Worm (Caenorhabditis elegans) whole organism, L3 larva: ENCODE data around the gene kin-29.

Source experiments
- ZK546.5 ChIP-seq: sonication (generic microtip); optimal IDR thresholded peaks from 2 replicates; lab custom pipeline; 2017; ENCODE audit warnings: missing biosample characterization, missing genetic modification characterization
- aly-2 ChIP-seq: fragments of 150-350 bp; optimal IDR thresholded peaks from 2 replicates; lab custom pipeline; 2014; ENCODE audit warnings: missing biosample characterization, missing genetic modification characterization
- ama-1 ChIP-seq: fragments of 150-350 bp; optimal IDR thresholded peaks from 2 replicates; lab custom pipeline; 2018
- ceh-28 ChIP-seq: fragments of 150-350 bp; optimal IDR thresholded peaks from 2 replicates; lab custom pipeline; 2014; ENCODE audit warnings: missing biosample characterization, missing genetic modification reagents, missing genetic modification characterization
- ceh-9 ChIP-seq: sonication (generic microtip); optimal IDR thresholded peaks from 2 replicates; lab custom pipeline; 2018; ENCODE audit warnings: missing biosample characterization, missing genetic modification characterization
- daf-12 ChIP-seq: fragments of 150-350 bp; optimal IDR thresholded peaks from 2 replicates; lab custom pipeline; 2014; ENCODE audit warnings: missing biosample characterization, missing genetic modification reagents, missing genetic modification characterization
- egl-27 ChIP-seq: sonication (generic microtip); optimal IDR thresholded peaks from 4 replicates; lab custom pipeline; 2017; ENCODE audit warnings: missing biosample characterization, missing genetic modification reagents, missing genetic modification characterization
- elt-1 ChIP-seq: fragments of 150-350 bp; optimal IDR thresholded peaks from 2 replicates; lab custom pipeline; 2014; ENCODE audit warnings: missing biosample characterization, missing genetic modification characterization
- elt-2 ChIP-seq: sonication (generic microtip); optimal IDR thresholded peaks from 2 replicates; lab custom pipeline; 2016; ENCODE audit warnings: missing genetic modification reagents, mild to moderate bottlenecking, missing genetic modification characterization, missing compliant biosample characterization
- elt-3 ChIP-seq, 3 experiments: fragments of 150-350 bp in 1 of 3; sonication (generic microtip) in 2 of 3; optimal IDR thresholded peaks; 2 replicates in 2 of 3; 4 replicates in 1 of 3; lab custom pipeline; 2014 to 2017; ENCODE audit warnings: missing biosample characterization in 3 of 3, missing genetic modification characterization in 3 of 3
- eor-1 ChIP-seq, 2 experiments: fragments of 150-350 bp; optimal IDR thresholded peaks; 2 replicates each; lab custom pipeline; 2014 to 2018; ENCODE audit warnings: missing biosample characterization in 2 of 2, missing genetic modification characterization in 2 of 2
- fkh-2 ChIP-seq: fragments of 150-350 bp; optimal IDR thresholded peaks from 2 replicates; lab custom pipeline; 2014; ENCODE audit warnings: missing biosample characterization, missing genetic modification reagents, missing genetic modification characterization
- hmg-11 ChIP-seq: sonication (generic microtip); optimal IDR thresholded peaks from 2 replicates; lab custom pipeline; 2016; ENCODE audit warnings: missing genetic modification characterization, missing compliant biosample characterization
- jun-1 ChIP-seq: fragments of 150-350 bp; optimal IDR thresholded peaks from 2 replicates; lab custom pipeline; 2014; ENCODE audit warnings: missing biosample characterization, missing genetic modification reagents, missing genetic modification characterization
- lin-15B ChIP-seq: fragments of 150-350 bp; optimal IDR thresholded peaks from 2 replicates; lab custom pipeline; 2014; ENCODE audit warnings: missing biosample characterization, missing genetic modification characterization
- lin-39 ChIP-seq: fragments of 150-350 bp; optimal IDR thresholded peaks from 2 replicates; lab custom pipeline; 2018; ENCODE audit warnings: missing biosample characterization, missing genetic modification reagents, missing genetic modification characterization
- lsy-12 ChIP-seq: sonication (generic microtip); optimal IDR thresholded peaks from 2 replicates; lab custom pipeline; 2016; ENCODE audit warnings: mild to moderate bottlenecking, missing genetic modification characterization, missing compliant biosample characterization
- mml-1 ChIP-seq: fragments of 150-350 bp; sonication (generic microtip); optimal IDR thresholded peaks from 3 replicates; lab custom pipeline; 2014; ENCODE audit warnings: missing biosample characterization, missing genetic modification characterization
- nfya-1 ChIP-seq: sonication (generic microtip); optimal IDR thresholded peaks from 2 replicates; lab custom pipeline; 2017; ENCODE audit warnings: missing genetic modification characterization, mild to moderate bottlenecking, missing compliant biosample characterization, antibody characterized with exemption, moderate library complexity; ENCODE audit not compliant: insufficient read depth
- nhr-12 ChIP-seq: fragments of 150-350 bp; optimal IDR thresholded peaks from 2 replicates; lab custom pipeline; 2014; ENCODE audit warnings: missing biosample characterization, missing genetic modification characterization
- nhr-23 ChIP-seq: fragments of 150-350 bp; optimal IDR thresholded peaks from 2 replicates; lab custom pipeline; 2014; ENCODE audit warnings: missing biosample characterization, missing genetic modification reagents, missing genetic modification characterization
- nhr-237 ChIP-seq: fragments of 150-350 bp; optimal IDR thresholded peaks from 2 replicates; lab custom pipeline; 2014; ENCODE audit warnings: missing biosample characterization, missing genetic modification characterization
- nhr-25 ChIP-seq: sonication (generic microtip); optimal IDR thresholded peaks from 2 replicates; lab custom pipeline; 2017; ENCODE audit warnings: missing biosample characterization, missing genetic modification characterization
- nhr-28 ChIP-seq: fragments of 150-350 bp; optimal IDR thresholded peaks from 2 replicates; lab custom pipeline; 2014; ENCODE audit warnings: missing biosample characterization, missing genetic modification characterization
- nhr-43 ChIP-seq: sonication (generic microtip); optimal IDR thresholded peaks from 2 replicates; lab custom pipeline; 2016; ENCODE audit warnings: mild to moderate bottlenecking, missing genetic modification characterization, missing compliant biosample characterization; ENCODE audit not compliant: poor library complexity, severe bottlenecking
- nhr-67 ChIP-seq: fragments of 150-350 bp; optimal IDR thresholded peaks from 2 replicates; lab custom pipeline; 2014; ENCODE audit warnings: missing biosample characterization, missing genetic modification characterization
- nhr-76 ChIP-seq: fragments of 150-350 bp; sonication (generic microtip); optimal IDR thresholded peaks from 5 replicates; lab custom pipeline; 2014; ENCODE audit warnings: missing biosample characterization, missing genetic modification characterization
- nhr-77 ChIP-seq: fragments of 150-350 bp; optimal IDR thresholded peaks from 2 replicates; lab custom pipeline; 2014; ENCODE audit warnings: missing biosample characterization, missing genetic modification characterization
- pha-4 ChIP-seq: fragments of 150-350 bp; optimal IDR thresholded peaks from 2 replicates; lab custom pipeline; 2014; ENCODE audit warnings: missing biosample characterization, missing genetic modification reagents, missing genetic modification characterization
- pqm-1 ChIP-seq: fragments of 150-350 bp; optimal IDR thresholded peaks from 2 replicates; lab custom pipeline; 2017; ENCODE audit warnings: missing biosample characterization, missing genetic modification characterization, inconsistent platforms
- sea-2 ChIP-seq: fragments of 150-350 bp; sonication (generic microtip); optimal IDR thresholded peaks from 4 replicates; lab custom pipeline; 2014; ENCODE audit warnings: missing biosample characterization, missing genetic modification reagents, missing genetic modification characterization
- skn-1 ChIP-seq: fragments of 150-350 bp; optimal IDR thresholded peaks from 2 replicates; lab custom pipeline; 2014; ENCODE audit warnings: missing biosample characterization, missing genetic modification characterization
- snpc-4 ChIP-seq: fragments of 150-350 bp; optimal IDR thresholded peaks from 2 replicates; lab custom pipeline; 2014; ENCODE audit warnings: missing biosample characterization, missing genetic modification characterization
- tbx-2 ChIP-seq: sonication (generic microtip); optimal IDR thresholded peaks from 2 replicates; lab custom pipeline; 2016; ENCODE audit warnings: mild to moderate bottlenecking, missing genetic modification characterization, missing compliant biosample characterization
- unc-39 ChIP-seq: sonication (generic microtip); optimal IDR thresholded peaks from 4 replicates; lab custom pipeline; 2017; ENCODE audit warnings: missing biosample characterization, missing genetic modification characterization
- unc-62 ChIP-seq: fragments of 150-350 bp; sonication (generic microtip); optimal IDR thresholded peaks from 4 replicates; lab custom pipeline; 2014; ENCODE audit warnings: missing biosample characterization, missing genetic modification reagents, missing genetic modification characterization
- zag-1 ChIP-seq: fragments of 150-350 bp; optimal IDR thresholded peaks from 2 replicates; lab custom pipeline; 2014; ENCODE audit warnings: missing biosample characterization, missing genetic modification characterization
- ztf-11 ChIP-seq: fragments of 150-350 bp; optimal IDR thresholded peaks from 2 replicates; lab custom pipeline; 2014; ENCODE audit warnings: missing biosample characterization, missing genetic modification characterization
- ztf-4 ChIP-seq: fragments of 150-350 bp; optimal IDR thresholded peaks from 2 replicates; lab custom pipeline; 2014; ENCODE audit warnings: missing biosample characterization, missing genetic modification characterization

The kin-29 gene

ce11 chrX:2819747-2820146 lies 32.5 kb downstream of the kin-29 start:
- TF ChIP-seq nhr-43 (tag; lab: Kevin White, UChicago) = no peak
- no peak for TF ChIP-seq zag-1 (tag; lab: Kevin White, UChicago)
- TF ChIP-seq snpc-4 (tag; lab: Kevin White, UChicago) = no peak
- no peak for TF ChIP-seq sea-2 (GFP tag; lab: Kevin White, UChicago)
- no peak for TF ChIP-seq skn-1 (tag; lab: Kevin White, UChicago)
- no peak for TF ChIP-seq aly-2 (tag; lab: Kevin White, UChicago)
- TF ChIP-seq ztf-11 = no peak
- TF ChIP-seq pqm-1 (tag; lab: Kevin White, UChicago) = no peak
- no peak for TF ChIP-seq ama-1
- no peak for TF ChIP-seq elt-3 (tag; optimal IDR thresholded peaks at IDR 0.05; lab: Kevin White, UChicago)
- TF ChIP-seq tbx-2 (tag; lab: Kevin White, UChicago) = no peak
- no peak for TF ChIP-seq nhr-23 (tag; lab: Kevin White, UChicago)
- no peak for TF ChIP-seq lin-15B (tag; lab: Kevin White, UChicago)
- TF ChIP-seq elt-1 (tag; lab: Kevin White, UChicago) = no peak
- TF ChIP-seq mml-1 (tag; lab: Kevin White, UChicago) = no peak
- TF ChIP-seq nhr-28 = no peak
- TF ChIP-seq eor-1 (tag; optimal IDR thresholded peaks at IDR 0.05; lab: Kevin White, UChicago) = no peak

DNA sequence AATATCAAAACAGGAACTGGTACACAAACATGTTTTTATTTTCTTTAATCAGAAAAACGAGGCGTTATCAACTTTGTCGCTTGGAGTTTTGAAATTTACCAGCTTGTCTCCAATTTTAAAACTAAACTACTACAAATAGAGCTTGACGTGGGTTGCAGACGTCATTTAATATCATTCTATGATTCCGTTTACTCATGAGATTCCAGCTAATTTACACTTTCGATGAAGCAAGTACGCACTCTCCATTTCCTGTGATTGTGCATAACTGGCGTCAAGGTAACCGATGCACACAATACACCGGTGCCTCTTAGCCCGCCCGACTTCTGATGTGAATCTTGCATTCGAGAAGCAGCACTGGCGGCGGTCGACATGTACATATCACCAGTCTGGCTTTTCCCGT lies 33.3 kb downstream of the kin-29 start:
- no peak for TF ChIP-seq sea-2 (GFP tag; lab: Kevin White, UChicago)
- TF ChIP-seq unc-62 = no peak
- TF ChIP-seq snpc-4 (tag; lab: Kevin White, UChicago) = no peak
- TF ChIP-seq elt-1 (tag; lab: Kevin White, UChicago) = no peak
- TF ChIP-seq daf-12 (tag; lab: Kevin White, UChicago) = no peak
- TF ChIP-seq fkh-2 = no peak
- no peak for TF ChIP-seq ceh-9 (tag; lab: Kevin White, UChicago)
- TF ChIP-seq aly-2 (tag; lab: Kevin White, UChicago) = no peak
- TF ChIP-seq unc-39 (tag; lab: Kevin White, UChicago) = no peak
- TF ChIP-seq nhr-25 (tag; lab: Kevin White, UChicago) = no peak
- no peak for TF ChIP-seq pha-4 (tag; lab: Kevin White, UChicago)
- no peak for TF ChIP-seq nhr-77
- TF ChIP-seq elt-2 (tag; lab: Kevin White, UChicago) = no peak
- TF ChIP-seq jun-1 (tag; lab: Kevin White, UChicago) = no peak
- TF ChIP-seq hmg-11 (tag; lab: Kevin White, UChicago) = no peak
- no peak for TF ChIP-seq ceh-28 (tag; lab: Kevin White, UChicago)
- TF ChIP-seq nhr-67 (tag; lab: Kevin White, UChicago) = no peak
- TF ChIP-seq mml-1 (tag; lab: Kevin White, UChicago) = no peak
- no peak for TF ChIP-seq nhr-28
- no peak for TF ChIP-seq nhr-12 (tag; lab: Kevin White, UChicago)

ce11 chrX:2814097-2814720 lies 38.0 kb downstream of the kin-29 start, which contains the start of gene C14A11.6:
C14A11.6 (minus strand) TSS chrX:2814147.
- TF ChIP-seq nfya-1 (tag; lab: Kevin White, UChicago) = peak; percentile 38
- peak; percentile 19 for TF ChIP-seq lin-39 (tag; lab: Kevin White, UChicago)
- TF ChIP-seq sea-2 (GFP tag; lab: Kevin White, UChicago) = no peak
- no peak for TF ChIP-seq nhr-25 (tag; lab: Kevin White, UChicago)
- TF ChIP-seq elt-3 (tag; optimal IDR thresholded peaks at IDR 0.05; lab: Kevin White, UChicago) = no peak
- TF ChIP-seq nhr-237 (tag; lab: Kevin White, UChicago) = no peak
- no peak for TF ChIP-seq egl-27 (tag; lab: Kevin White, UChicago)
- no peak for TF ChIP-seq ztf-11
- TF ChIP-seq nhr-76 (tag; lab: Kevin White, UChicago) = no peak
- TF ChIP-seq ztf-4 (tag; lab: Kevin White, UChicago) = no peak
- TF ChIP-seq unc-62 = no peak
- no peak for TF ChIP-seq ZK546.5 (tag; lab: Kevin White, UChicago)
- TF ChIP-seq lsy-12 = no peak
- TF ChIP-seq daf-12 (tag; lab: Kevin White, UChicago) = no peak
- TF ChIP-seq hmg-11 (tag; lab: Kevin White, UChicago) = peak; percentile 14
- no peak for TF ChIP-seq nhr-77
- TF ChIP-seq tbx-2 (tag; lab: Kevin White, UChicago) = no peak
